Fruit fly (Drosophila melanogaster) whole organism, embryonic: ENCODE data around the gene Oct-TyrR.

Source experiments
- Abd-B ChIP-seq: fragments of 200-800 bp; sonication (Bioruptor generic); optimal IDR thresholded peaks from 2 replicates; lab custom pipeline; 2018; ENCODE audit warnings: missing biosample characterization, mild to moderate bottlenecking, missing genetic modification characterization, moderate library complexity
- Ada2b ChIP-seq: fragments of 200-800 bp; sonication (Bioruptor generic); IDR thresholded peaks from 2 replicates; pipeline ENCODE4 v1.3.6; 2022; ENCODE audit warnings: missing biosample characterization, missing genetic modification characterization
- Atf-2 ChIP-seq: fragments of 200-800 bp; sonication (Bioruptor generic); optimal IDR thresholded peaks from 2 replicates; lab custom pipeline; 2016; ENCODE audit warnings: missing biosample characterization, missing genetic modification characterization
- Atf6 ChIP-seq: fragments of 200-800 bp; sonication (Bioruptor generic); IDR thresholded peaks from 2 replicates; pipeline ENCODE4 v1.3.6; 2022; ENCODE audit warnings: missing biosample characterization, missing genetic modification characterization
- B-H2 ChIP-seq: fragments of 200-800 bp; sonication (Bioruptor generic); optimal IDR thresholded peaks from 2 replicates; lab custom pipeline; 2018; ENCODE audit warnings: missing biosample characterization, mild to moderate bottlenecking, missing genetic modification characterization
- CG1024 ChIP-seq: fragments of 200-800 bp; sonication (Bioruptor generic); IDR thresholded peaks from 2 replicates; pipeline ENCODE4 v1.3.6; 2022; ENCODE audit warnings: missing biosample characterization, missing genetic modification characterization
- CG10959 ChIP-seq: fragments of 200-800 bp; sonication (Bioruptor generic); IDR thresholded peaks from 2 replicates; pipeline ENCODE4 v1.3.6; 2022; ENCODE audit warnings: missing biosample characterization, missing genetic modification characterization
- CG11696 ChIP-seq: fragments of 200-800 bp; sonication (Bioruptor generic); IDR thresholded peaks from 2 replicates; pipeline ENCODE4 v1.3.6; 2022; ENCODE audit warnings: missing biosample characterization, missing genetic modification characterization
- CG12155 ChIP-seq: fragments of 200-800 bp; sonication (Bioruptor generic); optimal IDR thresholded peaks from 3 replicates; lab custom pipeline; 2016; ENCODE audit warnings: missing biosample characterization, missing genetic modification characterization
- CG12769 ChIP-seq: fragments of 200-800 bp; sonication (Bioruptor generic); optimal IDR thresholded peaks from 2 replicates; lab custom pipeline; 2019; ENCODE audit warnings: missing biosample characterization, mild to moderate bottlenecking, missing genetic modification characterization, moderate library complexity
- CG15073 ChIP-seq: fragments of 200-800 bp; sonication (Bioruptor generic); optimal IDR thresholded peaks from 2 replicates; lab custom pipeline; 2016; ENCODE audit warnings: missing biosample characterization, missing genetic modification characterization
- CG16815 ChIP-seq: fragments of 200-800 bp; sonication (Bioruptor generic); optimal IDR thresholded peaks from 3 replicates; lab custom pipeline; 2017; ENCODE audit warnings: missing biosample characterization, mild to moderate bottlenecking, missing genetic modification characterization
- CG17328 ChIP-seq: fragments of 200-800 bp; sonication (Bioruptor generic); IDR thresholded peaks from 2 replicates; pipeline ENCODE4 v1.3.6; 2022; ENCODE audit warnings: missing biosample characterization, missing genetic modification characterization
- CG1792 ChIP-seq: fragments of 200-800 bp; sonication (Bioruptor generic); optimal IDR thresholded peaks from 2 replicates; lab custom pipeline; 2016; ENCODE audit warnings: missing biosample characterization, missing genetic modification characterization
- CG18764 ChIP-seq: fragments of 200-800 bp; sonication (Bioruptor generic); optimal IDR thresholded peaks from 3 replicates; lab custom pipeline; 2016; ENCODE audit warnings: missing biosample characterization, missing genetic modification characterization
- CG2116 ChIP-seq: fragments of 200-800 bp; sonication (Bioruptor generic); optimal IDR thresholded peaks from 3 replicates; lab custom pipeline; 2018; ENCODE audit warnings: missing biosample characterization, mild to moderate bottlenecking, missing genetic modification characterization
- CG34224 ChIP-seq: fragments of 200-800 bp; sonication (Bioruptor generic); IDR thresholded peaks from 3 replicates; pipeline ENCODE4 v1.3.6; 2022; ENCODE audit warnings: missing biosample characterization, missing genetic modification characterization; ENCODE audit not compliant: partially characterized antibody
- Dll ChIP-seq: fragments of 200-800 bp; sonication (Bioruptor generic); IDR thresholded peaks from 4 replicates; pipeline ENCODE4 v1.3.6; 2022; ENCODE audit warnings: missing biosample characterization, missing genetic modification characterization; ENCODE audit not compliant: partially characterized antibody
- Dref ChIP-seq: fragments of 200-800 bp; sonication (Bioruptor generic); IDR thresholded peaks from 2 replicates; pipeline ENCODE4 v1.3.6; 2022; ENCODE audit warnings: missing biosample characterization, missing genetic modification characterization
- Hr39 ChIP-seq: fragments of >200 bp; optimal IDR thresholded peaks from 2 replicates; lab custom pipeline; 2017
- MESR4 ChIP-seq: fragments of 200-800 bp; sonication (Bioruptor generic); optimal IDR thresholded peaks from 2 replicates; lab custom pipeline; 2018; ENCODE audit warnings: missing biosample characterization, mild to moderate bottlenecking, missing genetic modification characterization, moderate library complexity
- Mrtf ChIP-seq: fragments of 200-800 bp; sonication (Bioruptor generic); IDR thresholded peaks from 3 replicates; pipeline ENCODE4 v1.3.6; 2022; ENCODE audit warnings: missing biosample characterization, missing genetic modification characterization
- ab ChIP-seq: fragments of 200-800 bp; sonication (Bioruptor generic); optimal IDR thresholded peaks from 2 replicates; lab custom pipeline; 2016; ENCODE audit warnings: missing biosample characterization, missing genetic modification characterization
- ara ChIP-seq: fragments of 200-800 bp; sonication (Bioruptor generic); IDR thresholded peaks from 2 replicates; pipeline ENCODE4 v1.3.6; 2022; ENCODE audit warnings: missing biosample characterization, missing genetic modification characterization
- ash1 ChIP-seq: fragments of 200-800 bp; sonication (Bioruptor generic); optimal IDR thresholded peaks from 2 replicates; lab custom pipeline; 2018; ENCODE audit warnings: missing biosample characterization, mild to moderate bottlenecking, missing genetic modification characterization
- bcd ChIP-seq: fragments of 200-800 bp; sonication (Bioruptor generic); optimal IDR thresholded peaks from 2 replicates; lab custom pipeline; 2017; ENCODE audit warnings: missing biosample characterization, mild to moderate bottlenecking, missing genetic modification characterization
- br ChIP-seq: fragments of >200 bp; optimal IDR thresholded peaks from 2 replicates; lab custom pipeline; 2017
- chinmo ChIP-seq: fragments of 200-800 bp; sonication (Bioruptor generic); IDR thresholded peaks from 4 replicates; pipeline ENCODE4 v1.3.6; 2022; ENCODE audit warnings: missing biosample characterization, missing genetic modification characterization; ENCODE audit not compliant: partially characterized antibody
- chm ChIP-seq: fragments of 200-800 bp; sonication (Bioruptor generic); IDR thresholded peaks from 2 replicates; pipeline ENCODE4 v1.3.6; 2022; ENCODE audit warnings: missing biosample characterization, missing genetic modification characterization
- chn ChIP-seq: fragments of 200-800 bp; sonication (Bioruptor generic); optimal IDR thresholded peaks from 2 replicates; lab custom pipeline; 2016; ENCODE audit warnings: missing biosample characterization, missing genetic modification characterization
- eve ChIP-seq, 2 experiments: fragments of >200 bp; optimal IDR thresholded peaks; 2 replicates each; lab custom pipeline; 2017; ENCODE audit warnings: missing biosample characterization in 2 of 2, missing genetic modification characterization in 2 of 2
- ewg ChIP-seq: fragments of 200-800 bp; sonication (Bioruptor generic); optimal IDR thresholded peaks from 3 replicates; lab custom pipeline; 2017; ENCODE audit warnings: mild to moderate bottlenecking, missing biosample characterization, missing genetic modification reagents, missing genetic modification characterization
- fu2 ChIP-seq: fragments of 200-800 bp; sonication (Bioruptor generic); optimal IDR thresholded peaks from 2 replicates; lab custom pipeline; 2016; ENCODE audit warnings: missing biosample characterization, missing genetic modification characterization
- gro ChIP-seq: fragments of 200-800 bp; sonication (Bioruptor generic); optimal IDR thresholded peaks from 2 replicates; lab custom pipeline; 2016; ENCODE audit warnings: missing biosample characterization, missing genetic modification characterization
- jigr1 ChIP-seq: fragments of 200-800 bp; sonication (Bioruptor generic); IDR thresholded peaks from 3 replicates; pipeline ENCODE4 v1.3.6; 2022; ENCODE audit warnings: missing biosample characterization, missing genetic modification characterization
- ken ChIP-seq: fragments of 200-800 bp; sonication (Bioruptor generic); IDR thresholded peaks from 3 replicates; pipeline ENCODE4 v1.3.6; 2022; ENCODE audit warnings: missing biosample characterization, missing genetic modification characterization
- lbe ChIP-seq: fragments of 200-800 bp; sonication (Bioruptor generic); optimal IDR thresholded peaks from 2 replicates; lab custom pipeline; 2016; ENCODE audit warnings: missing biosample characterization, mild to moderate bottlenecking, missing genetic modification characterization
- mam ChIP-seq: fragments of 200-800 bp; sonication (Bioruptor generic); optimal IDR thresholded peaks from 3 replicates; lab custom pipeline; 2016; ENCODE audit warnings: missing biosample characterization, missing genetic modification characterization
- nom ChIP-seq: fragments of 200-800 bp; sonication (Bioruptor generic); optimal IDR thresholded peaks from 2 replicates; lab custom pipeline; 2017; ENCODE audit warnings: missing biosample characterization, missing genetic modification characterization, mild to moderate bottlenecking, moderate library complexity, missing genetic modification reagents
- onecut ChIP-seq: fragments of 200-800 bp; sonication (Bioruptor generic); IDR thresholded peaks from 2 replicates; pipeline ENCODE4 v1.3.6; 2022; ENCODE audit warnings: missing biosample characterization, missing genetic modification characterization
- org-1 ChIP-seq: fragments of 200-800 bp; sonication (Bioruptor generic); optimal IDR thresholded peaks from 2 replicates; lab custom pipeline; 2017; ENCODE audit warnings: missing biosample characterization, missing genetic modification characterization
- pfk ChIP-seq: fragments of 200-800 bp; sonication (Bioruptor generic); optimal IDR thresholded peaks from 2 replicates; lab custom pipeline; 2018; ENCODE audit warnings: missing biosample characterization, mild to moderate bottlenecking, missing genetic modification characterization, moderate library complexity
- ranshi ChIP-seq: fragments of 200-800 bp; sonication (Bioruptor generic); IDR thresholded peaks from 2 replicates; pipeline ENCODE4 v1.3.6; 2022; ENCODE audit warnings: missing biosample characterization, missing genetic modification characterization
- seq ChIP-seq: fragments of 200-800 bp; sonication (Bioruptor generic); IDR thresholded peaks from 2 replicates; pipeline ENCODE4 v1.3.6; 2022; ENCODE audit warnings: missing biosample characterization, missing genetic modification characterization
- sim ChIP-seq: fragments of 200-800 bp; sonication (Bioruptor generic); IDR thresholded peaks from 2 replicates; pipeline ENCODE4 v1.3.6; 2022; ENCODE audit warnings: missing biosample characterization, missing genetic modification characterization
- slbo ChIP-seq: fragments of 200-800 bp; sonication (Bioruptor generic); IDR thresholded peaks from 2 replicates; pipeline ENCODE4 v1.3.6; 2022; ENCODE audit warnings: missing biosample characterization, missing genetic modification characterization
- unc-4 ChIP-seq: fragments of 200-800 bp; sonication (Bioruptor generic); IDR thresholded peaks from 2 replicates; pipeline ENCODE4 v1.3.6; 2022; ENCODE audit warnings: missing biosample characterization, missing genetic modification characterization; ENCODE audit not compliant: partially characterized antibody
- unpg ChIP-seq: fragments of 200-800 bp; sonication (Bioruptor generic); optimal IDR thresholded peaks from 3 replicates; lab custom pipeline; 2018; ENCODE audit warnings: missing biosample characterization, mild to moderate bottlenecking, missing genetic modification characterization, moderate library complexity
- vnd ChIP-seq: fragments of 200-800 bp; sonication (Bioruptor generic); IDR thresholded peaks from 3 replicates; pipeline ENCODE4 v1.3.6; 2022; ENCODE audit warnings: missing biosample characterization, missing genetic modification characterization; ENCODE audit not compliant: partially characterized antibody
- zen2 ChIP-seq: fragments of 200-800 bp; sonication (Bioruptor generic); IDR thresholded peaks from 3 replicates; pipeline ENCODE4 v1.3.6; 2022; ENCODE audit warnings: missing biosample characterization, missing genetic modification characterization; ENCODE audit not compliant: partially characterized antibody

The Oct-TyrR gene

dm6 chr3L:22075706-22076398 is 41.0 kb downstream of the Oct-TyrR start, which contains the start of the genes CG7130 and RpLP0 (continued):
- TF ChIP-seq Atf-2 (peak; percentile 88), org-1 (peak; percentile 91), CG12769 (tag; lab: Kevin White, UChicago) (peak; percentile 89), CG12155 (GFP tag; lab: Kevin White, UChicago) (peak; percentile 75), slbo (peak; percentile 87), sim (GFP tag; lab: Robert Waterston, UW) (peak; percentile 76), B-H2 (GFP tag; lab: Kevin White, UChicago) (peak; percentile 96), ranshi (GFP tag; lab: Robert Waterston, UW) (peak; percentile 79), Dref (GFP tag; lab: Robert Waterston, UW) (peak; percentile 64), Abd-B (GFP tag; lab: Kevin White, UChicago) (peak; percentile 46), CG1792 (GFP tag; lab: Kevin White, UChicago) (peak; percentile 88), fu2 (peak; percentile 86), unpg (peak; percentile 86), MESR4 (peak; percentile 99), lbe (GFP tag; lab: Kevin White, UChicago) (peak; percentile 69), ken (GFP tag; lab: Robert Waterston, UW) (peak; percentile 90), onecut (GFP tag; lab: Robert Waterston, UW) (peak; percentile 93), bcd (GFP tag; lab: Kevin White, UChicago) (peak; percentile 96), gro (peak; percentile 84), CG10959 (GFP tag; lab: Robert Waterston, UW) (peak; percentile 29; the same call in 1 of the 2 replicates), Dll (GFP tag; lab: Robert Waterston, UW) (peak; percentile 71; the same call in 3 of the 4 replicates), CG1024 (GFP tag; lab: Robert Waterston, UW) (peak; percentile 86), chm (GFP tag; lab: Robert Waterston, UW) (peak; percentile 93), Hr39 (no peak), CG17328 (GFP tag; lab: Robert Waterston, UW) (peak; percentile 91), Ada2b (peak; percentile 52; the same call in 1 of the 2 replicates), CG16815 (peak; percentile 68), ewg (GFP tag; lab: Kevin White, UChicago) (peak; percentile 85), ara (GFP tag; lab: Robert Waterston, UW) (peak; percentile 76), ab (GFP tag; lab: Kevin White, UChicago) (no peak), eve (GFP tag; optimal IDR thresholded peaks at IDR 0.05; lab: Kevin White, UChicago) (no peak), seq (GFP tag; lab: Robert Waterston, UW) (peak; percentile 83), chinmo (GFP tag; lab: Robert Waterston, UW) (no peak), chn (peak; percentile 89), ash1 (GFP tag; lab: Kevin White, UChicago) (peak; percentile 95), nom (GFP tag; lab: Kevin White, UChicago) (peak; percentile 86), Atf6 (GFP tag; lab: Robert Waterston, UW) (peak; percentile 84), mam (GFP tag; lab: Kevin White, UChicago) (peak; percentile 78), vnd (GFP tag; lab: Robert Waterston, UW) (no peak; the same call in 2 of the 3 replicates), br (lab: Kevin White, UChicago) (no peak), CG2116 (GFP tag; lab: Kevin White, UChicago) (peak; percentile 91), Mrtf (GFP tag; lab: Robert Waterston, UW) (peak; percentile 64; the same call in 1 of the 3 replicates), CG34224 (no peak), zen2 (no peak), jigr1 (GFP tag; lab: Robert Waterston, UW) (no peak), unc-4 (peak; percentile 61; the same call in 1 of the 2 replicates), CG15073 (GFP tag; lab: Kevin White, UChicago) (no peak), CG11696 (GFP tag; lab: Robert Waterston, UW) (peak; percentile 70), pfk (GFP tag; lab: Kevin White, UChicago) (peak; percentile 79), CG18764 (peak; percentile 86)
